Worm (Caenorhabditis elegans): ENCODE results near the gene F47D12.3.

ce11 chrIII:6303787-6304186 lies 5.5 kb downstream of the F47D12.3 start:
- TF ChIP-seq tbx-7 (tag; optimal IDR thresholded peaks at IDR 0.05) (no peak), ama-1 (optimal IDR thresholded peaks at IDR 0.05) (no peak), ztf-16 (tag; optimal IDR thresholded peaks at IDR 0.05) (no peak), C38D4.7 (GFP tag; optimal IDR thresholded peaks at IDR 0.05) (no peak), ceh-48 (tag; optimal IDR thresholded peaks at IDR 0.05) (no peak), fkh-10 (GFP tag; optimal IDR thresholded peaks at IDR 0.05) (no peak), ceh-14 (tag; optimal IDR thresholded peaks at IDR 0.05) (no peak), pqm-1 (tag; optimal IDR thresholded peaks at IDR 0.05) (no peak)

Measured in whole organism, late embryonic.